Fruit fly (Drosophila melanogaster) whole organism, embryonic: ENCODE results near the gene dome.
A peak's percentile ranks its signal among the peaks of the same experiment; 100 is the strongest.

ENCODE experiments used
- Atf3 ChIP-seq: fragments of 200-800 bp; sonication (Bioruptor generic); optimal IDR thresholded peaks from 3 replicates; lab custom pipeline; 2016; ENCODE audit warnings: missing biosample characterization, missing genetic modification characterization
- Bteb2 ChIP-seq: fragments of 200-800 bp; sonication (Bioruptor generic); optimal IDR thresholded peaks from 2 replicates; lab custom pipeline; 2016; ENCODE audit warnings: missing biosample characterization, missing genetic modification characterization
- CG10959 ChIP-seq: fragments of 200-800 bp; sonication (Bioruptor generic); IDR thresholded peaks from 2 replicates; pipeline ENCODE4 v1.3.6; 2022; ENCODE audit warnings: missing biosample characterization, missing genetic modification characterization
- CG11560 ChIP-seq: fragments of 200-800 bp; sonication (Bioruptor generic); IDR thresholded peaks from 3 replicates; pipeline ENCODE4 v1.3.6; 2022; ENCODE audit warnings: missing biosample characterization, missing genetic modification characterization
- CG12071 ChIP-seq: fragments of 200-800 bp; sonication (Bioruptor generic); optimal IDR thresholded peaks from 3 replicates; lab custom pipeline; 2018; ENCODE audit warnings: missing biosample characterization, mild to moderate bottlenecking, missing genetic modification characterization
- CG12104 ChIP-seq: fragments of 200-800 bp; sonication (Bioruptor generic); optimal IDR thresholded peaks from 3 replicates; lab custom pipeline; 2016; ENCODE audit warnings: missing biosample characterization, missing genetic modification characterization
- CG12155 ChIP-seq: fragments of 200-800 bp; sonication (Bioruptor generic); optimal IDR thresholded peaks from 3 replicates; lab custom pipeline; 2016; ENCODE audit warnings: missing biosample characterization, missing genetic modification characterization
- CG12942 ChIP-seq: fragments of 200-800 bp; sonication (Bioruptor generic); optimal IDR thresholded peaks from 3 replicates; lab custom pipeline; 2016; ENCODE audit warnings: missing biosample characterization, missing genetic modification characterization
- CG13894 ChIP-seq: fragments of 200-800 bp; sonication (Bioruptor generic); optimal IDR thresholded peaks from 3 replicates; lab custom pipeline; 2018; ENCODE audit warnings: missing biosample characterization, mild to moderate bottlenecking, missing genetic modification characterization, moderate library complexity
- CG14014 ChIP-seq: fragments of 200-800 bp; sonication (Bioruptor generic); IDR thresholded peaks from 2 replicates; pipeline ENCODE4 v1.3.6; 2022; ENCODE audit warnings: missing biosample characterization, missing genetic modification characterization
- CG15514 ChIP-seq: fragments of 200-800 bp; sonication (Bioruptor generic); optimal IDR thresholded peaks from 3 replicates; lab custom pipeline; 2017; ENCODE audit warnings: missing biosample characterization, missing genetic modification characterization, mild to moderate bottlenecking, moderate library complexity, missing genetic modification reagents
- CG17361 ChIP-seq: fragments of 200-800 bp; sonication (Bioruptor generic); IDR thresholded peaks from 3 replicates; pipeline ENCODE4 v1.3.6; 2022; ENCODE audit warnings: missing biosample characterization, missing genetic modification characterization
- CG2116 ChIP-seq: fragments of 200-800 bp; sonication (Bioruptor generic); optimal IDR thresholded peaks from 3 replicates; lab custom pipeline; 2018; ENCODE audit warnings: missing biosample characterization, mild to moderate bottlenecking, missing genetic modification characterization
- CG31441 ChIP-seq: fragments of 200-800 bp; sonication (Bioruptor generic); IDR thresholded peaks from 2 replicates; pipeline ENCODE4 v1.3.6; 2022; ENCODE audit warnings: missing biosample characterization, missing genetic modification characterization
- CG32767 ChIP-seq: fragments of 200-800 bp; sonication (Bioruptor generic); IDR thresholded peaks from 2 replicates; pipeline ENCODE4 v1.3.6; 2022; ENCODE audit warnings: missing biosample characterization, missing genetic modification characterization
- CG4854 ChIP-seq: fragments of 200-800 bp; sonication (Bioruptor generic); optimal IDR thresholded peaks from 2 replicates; lab custom pipeline; 2016; ENCODE audit warnings: missing biosample characterization, missing genetic modification characterization, inconsistent platforms
- CG6272 ChIP-seq: fragments of 200-800 bp; sonication (Bioruptor generic); IDR thresholded peaks from 2 replicates; pipeline ENCODE4 v1.3.6; 2022; ENCODE audit warnings: missing biosample characterization, missing genetic modification characterization
- CG6791 ChIP-seq: fragments of 200-800 bp; sonication (Bioruptor generic); IDR thresholded peaks from 3 replicates; pipeline ENCODE4 v1.3.6; 2022; ENCODE audit warnings: missing biosample characterization, missing genetic modification characterization; ENCODE audit not compliant: partially characterized antibody
- CG7963 ChIP-seq: fragments of 200-800 bp; sonication (Bioruptor generic); IDR thresholded peaks from 3 replicates; pipeline ENCODE4 v1.3.6; 2022; ENCODE audit warnings: missing biosample characterization, missing genetic modification characterization; ENCODE audit not compliant: partially characterized antibody
- CG8924 ChIP-seq: fragments of 200-800 bp; optimal IDR thresholded peaks from 3 replicates; lab custom pipeline; 2019; ENCODE audit warnings: missing biosample characterization, mild to moderate bottlenecking, missing genetic modification characterization, moderate library complexity
- CG9609 ChIP-seq: fragments of 200-800 bp; sonication (Bioruptor generic); optimal IDR thresholded peaks from 3 replicates; lab custom pipeline; 2016; ENCODE audit warnings: missing biosample characterization, missing genetic modification characterization
- Dad ChIP-seq: fragments of 200-800 bp; sonication (Bioruptor generic); optimal IDR thresholded peaks from 3 replicates; lab custom pipeline; 2016; ENCODE audit warnings: missing biosample characterization, missing genetic modification characterization
- Deaf1 ChIP-seq: fragments of 200-800 bp; optimal IDR thresholded peaks from 3 replicates; lab custom pipeline; 2019; ENCODE audit warnings: missing biosample characterization, mild to moderate bottlenecking, missing genetic modification characterization, moderate library complexity
- Dfd ChIP-seq, 2 experiments: fragments of >200 bp; optimal IDR thresholded peaks; 2 replicates each; lab custom pipeline; 2017; ENCODE audit warnings: missing biosample characterization in 2 of 2, missing genetic modification characterization in 2 of 2
- HLHmδ ChIP-seq: fragments of 200-800 bp; sonication (Bioruptor generic); optimal IDR thresholded peaks from 2 replicates; lab custom pipeline; 2018; ENCODE audit warnings: missing biosample characterization, mild to moderate bottlenecking, missing genetic modification characterization, moderate library complexity
- Hmr ChIP-seq: fragments of 200-800 bp; sonication (Bioruptor generic); optimal IDR thresholded peaks from 3 replicates; lab custom pipeline; 2017; ENCODE audit warnings: mild to moderate bottlenecking, missing biosample characterization, missing genetic modification reagents, missing genetic modification characterization
- Hr39 ChIP-seq: fragments of >200 bp; optimal IDR thresholded peaks from 2 replicates; lab custom pipeline; 2017
- Hr51 ChIP-seq, 2 experiments: fragments of 200-800 bp; sonication (Bioruptor generic); optimal IDR thresholded peaks; 2 replicates in 1 of 2; 3 replicates in 1 of 2; lab custom pipeline; 2016 to 2018; ENCODE audit warnings: missing biosample characterization in 2 of 2, missing genetic modification characterization in 2 of 2, mild to moderate bottlenecking in 1 of 2, moderate library complexity in 1 of 2
- MESR4 ChIP-seq: fragments of 200-800 bp; sonication (Bioruptor generic); optimal IDR thresholded peaks from 2 replicates; lab custom pipeline; 2018; ENCODE audit warnings: missing biosample characterization, mild to moderate bottlenecking, missing genetic modification characterization, moderate library complexity
- Nf-YA ChIP-seq: fragments of 200-800 bp; sonication (Bioruptor generic); IDR thresholded peaks from 2 replicates; pipeline ENCODE4 v1.3.6; 2022; ENCODE audit warnings: missing biosample characterization, missing genetic modification characterization
- Rfx ChIP-seq: fragments of 200-800 bp; sonication (Bioruptor generic); IDR thresholded peaks from 2 replicates; pipeline ENCODE4 v1.3.6; 2022; ENCODE audit warnings: missing biosample characterization, missing genetic modification characterization
- Sry-β ChIP-seq: fragments of 200-800 bp; sonication (Bioruptor generic); optimal IDR thresholded peaks from 2 replicates; lab custom pipeline; 2018; ENCODE audit warnings: missing biosample characterization, mild to moderate bottlenecking, missing genetic modification characterization, moderate library complexity
- YL-1 ChIP-seq: fragments of 200-800 bp; sonication (Bioruptor generic); optimal IDR thresholded peaks from 3 replicates; lab custom pipeline; 2017; ENCODE audit warnings: missing biosample characterization, mild to moderate bottlenecking, missing genetic modification characterization
- al ChIP-seq: fragments of 200-800 bp; sonication (Bioruptor generic); IDR thresholded peaks from 2 replicates; pipeline ENCODE4 v1.3.6; 2022; ENCODE audit warnings: missing biosample characterization, missing genetic modification characterization
- caup ChIP-seq: fragments of 200-800 bp; sonication (Bioruptor generic); optimal IDR thresholded peaks from 3 replicates; lab custom pipeline; 2017; ENCODE audit warnings: missing biosample characterization, mild to moderate bottlenecking, missing genetic modification characterization, moderate library complexity; ENCODE audit not compliant: severe bottlenecking
- danr ChIP-seq: fragments of 200-800 bp; sonication (Bioruptor generic); IDR thresholded peaks from 2 replicates; pipeline ENCODE4 v1.3.6; 2022; ENCODE audit warnings: missing biosample characterization, missing genetic modification characterization
- dimm ChIP-seq: fragments of 200-800 bp; sonication (Bioruptor generic); IDR thresholded peaks from 2 replicates; pipeline ENCODE4 v1.3.6; 2022; ENCODE audit warnings: missing biosample characterization, missing genetic modification characterization
- gem ChIP-seq: fragments of 200-800 bp; sonication (Bioruptor generic); optimal IDR thresholded peaks from 2 replicates; lab custom pipeline; 2019; ENCODE audit warnings: missing biosample characterization, mild to moderate bottlenecking, missing genetic modification characterization, moderate library complexity
- hkb ChIP-seq, 2 experiments: fragments of 200-800 bp in 1 of 2; fragments of >200 bp in 1 of 2; sonication (Bioruptor generic) in 1 of 2; IDR thresholded peaks in 1 of 2; optimal IDR thresholded peaks in 1 of 2; 2 replicates each; pipeline versions ENCODE4 v1.3.6 to Lab custom; 2017 to 2022; ENCODE audit warnings: missing biosample characterization in 1 of 2, missing genetic modification characterization in 1 of 2
- hth ChIP-seq: fragments of >200 bp; optimal IDR thresholded peaks from 2 replicates; lab custom pipeline; 2017; ENCODE audit warnings: inconsistent platforms
- maf-S ChIP-seq: fragments of 200-800 bp; sonication (Bioruptor generic); optimal IDR thresholded peaks from 2 replicates; lab custom pipeline; 2016; ENCODE audit warnings: missing biosample characterization, missing genetic modification characterization
- mam ChIP-seq: fragments of 200-800 bp; sonication (Bioruptor generic); optimal IDR thresholded peaks from 3 replicates; lab custom pipeline; 2016; ENCODE audit warnings: missing biosample characterization, missing genetic modification characterization
- pita ChIP-seq: fragments of 200-800 bp; sonication (Bioruptor generic); optimal IDR thresholded peaks from 2 replicates; lab custom pipeline; 2017; ENCODE audit warnings: missing biosample characterization, mild to moderate bottlenecking, missing genetic modification characterization
- psq ChIP-seq: fragments of 200-800 bp; sonication (Bioruptor generic); optimal IDR thresholded peaks from 2 replicates; lab custom pipeline; 2017; ENCODE audit warnings: missing biosample characterization, missing genetic modification characterization
- ro ChIP-seq: fragments of 200-800 bp; sonication (Bioruptor generic); IDR thresholded peaks from 2 replicates; pipeline ENCODE4 v1.3.6; 2022; ENCODE audit warnings: missing biosample characterization, missing genetic modification characterization
- run ChIP-seq: fragments of 200-800 bp; sonication (Bioruptor generic); optimal IDR thresholded peaks from 3 replicates; lab custom pipeline; 2018; ENCODE audit warnings: missing biosample characterization, mild to moderate bottlenecking, missing genetic modification characterization
- salm ChIP-seq: fragments of 200-800 bp; sonication (Bioruptor generic); optimal IDR thresholded peaks from 2 replicates; lab custom pipeline; 2018; ENCODE audit warnings: missing biosample characterization, mild to moderate bottlenecking, missing genetic modification characterization
- seq ChIP-seq: fragments of 200-800 bp; sonication (Bioruptor generic); IDR thresholded peaks from 2 replicates; pipeline ENCODE4 v1.3.6; 2022; ENCODE audit warnings: missing biosample characterization, missing genetic modification characterization
- sisA ChIP-seq: fragments of 200-800 bp; sonication (Bioruptor generic); IDR thresholded peaks from 2 replicates; pipeline ENCODE4 v1.3.6; 2022; ENCODE audit warnings: missing biosample characterization, missing genetic modification characterization
- sna ChIP-seq: fragments of 200-800 bp; sonication (Bioruptor generic); IDR thresholded peaks from 2 replicates; pipeline ENCODE4 v1.3.6; 2022; ENCODE audit warnings: missing biosample characterization, missing genetic modification characterization; ENCODE audit not compliant: partially characterized antibody
- sob ChIP-seq: fragments of 200-800 bp; sonication (Bioruptor generic); IDR thresholded peaks from 2 replicates; pipeline ENCODE4 v1.3.6; 2022; ENCODE audit warnings: missing biosample characterization, missing genetic modification characterization
- sr ChIP-seq: fragments of 200-800 bp; sonication (Bioruptor generic); IDR thresholded peaks from 3 replicates; pipeline ENCODE4 v1.3.6; 2022; ENCODE audit warnings: missing biosample characterization, missing genetic modification characterization

The dome gene

DNA sequence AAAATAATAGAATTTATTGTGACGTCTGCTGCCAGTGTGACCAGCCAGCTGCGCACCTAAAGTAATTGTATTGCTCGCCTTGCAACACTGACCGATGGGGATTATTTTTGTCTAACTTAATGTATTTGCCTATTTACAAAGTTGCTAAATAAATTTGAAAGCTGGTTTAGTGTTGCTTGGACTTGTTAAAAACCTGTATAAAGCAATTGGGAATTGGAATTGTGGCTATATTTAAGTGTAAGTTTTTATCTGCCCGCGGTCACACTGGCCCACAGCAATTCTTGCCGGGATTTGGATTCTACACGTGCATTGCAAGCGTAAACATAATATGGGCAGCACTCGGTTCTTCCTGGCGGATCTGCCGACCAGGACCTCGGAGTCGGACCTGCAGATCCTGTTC lies 20.8 kb upstream of the dome start, which contains the start of the genes CG14230 and CG14232 (continued):
- no peak for TF ChIP-seq CG13894 (tag; lab: Kevin White, UChicago)
- no peak for TF ChIP-seq danr
- no peak for TF ChIP-seq Bteb2 (GFP tag; lab: Kevin White, UChicago)
- no peak for TF ChIP-seq CG12155
- no peak for TF ChIP-seq mam
- no peak for TF ChIP-seq Nf-YA (GFP tag; lab: Robert Waterston, UW)
- peak; percentile 56 for TF ChIP-seq CG2116 (GFP tag; lab: Kevin White, UChicago)
- no peak for TF ChIP-seq CG7963
- no peak for TF ChIP-seq CG12104 (GFP tag; lab: Kevin White, UChicago)
- TF ChIP-seq sna (GFP tag; lab: Robert Waterston, UW): no peak; the same call in 1 of the 2 replicates
- no peak for TF ChIP-seq hkb (optimal IDR thresholded peaks at IDR 0.05; lab: Kevin White, UChicago)
- TF ChIP-seq hkb (GFP tag; IDR thresholded peaks at IDR 0.05; lab: Robert Waterston, UW): no peak
- no peak for TF ChIP-seq CG9609
- no peak for TF ChIP-seq CG17361
- TF ChIP-seq sisA: no peak
- TF ChIP-seq CG31441 (GFP tag; lab: Robert Waterston, UW): no peak
- TF ChIP-seq ro (GFP tag; lab: Robert Waterston, UW): no peak
- TF ChIP-seq CG15514: peak; percentile 41
- TF ChIP-seq CG6272: no peak
- TF ChIP-seq seq: no peak
- peak; percentile 11 for TF ChIP-seq CG8924
- TF ChIP-seq Sry-β (GFP tag; lab: Kevin White, UChicago): no peak
- TF ChIP-seq Hmr (GFP tag; lab: Kevin White, UChicago): no peak
- TF ChIP-seq sr: no peak
- no peak for TF ChIP-seq al (GFP tag; lab: Robert Waterston, UW)
- TF ChIP-seq Dad (GFP tag; lab: Kevin White, UChicago): no peak
- TF ChIP-seq gem (tag; lab: Kevin White, UChicago): no peak
- no peak for TF ChIP-seq salm
- no peak for TF ChIP-seq Hr51 (GFP tag; optimal IDR thresholded peaks at IDR 0.05; lab: Kevin White, UChicago)
- no peak for TF ChIP-seq psq (GFP tag; lab: Kevin White, UChicago)
- TF ChIP-seq CG32767 (GFP tag; lab: Robert Waterston, UW): no peak
- TF ChIP-seq MESR4: peak; percentile 73
- TF ChIP-seq CG11560: no peak
- peak; percentile 87 for TF ChIP-seq YL-1 (GFP tag; lab: Kevin White, UChicago)
- TF ChIP-seq sob: no peak
- TF ChIP-seq CG6791 (GFP tag; lab: Robert Waterston, UW): no peak
- TF ChIP-seq Dfd (GFP tag; optimal IDR thresholded peaks at IDR 0.05; lab: Kevin White, UChicago): no peak
- TF ChIP-seq CG10959 (GFP tag; lab: Robert Waterston, UW): no peak
- no peak for TF ChIP-seq HLHmδ (GFP tag; lab: Kevin White, UChicago)
- TF ChIP-seq Atf3 (GFP tag; lab: Kevin White, UChicago): no peak
- TF ChIP-seq Rfx (GFP tag; lab: Robert Waterston, UW): 0 out of 2 replicates have a peak, but pooled peaks have one; percentile 23
- TF ChIP-seq caup: no peak
- TF ChIP-seq dimm: no peak
- no peak for TF ChIP-seq CG12942
- no peak for TF ChIP-seq Deaf1 (tag; lab: Kevin White, UChicago)
- no peak for TF ChIP-seq CG4854 (GFP tag; lab: Kevin White, UChicago)
- TF ChIP-seq hth (lab: Kevin White, UChicago): no peak
- no peak for TF ChIP-seq CG14014
- TF ChIP-seq pita: no peak
- TF ChIP-seq Hr39: no peak
- no peak for TF ChIP-seq maf-S
- no peak for TF ChIP-seq CG12071 (GFP tag; lab: Kevin White, UChicago)
- no peak for TF ChIP-seq run (tag; lab: Kevin White, UChicago)
